Worm (Caenorhabditis elegans) whole organism, L4 larva: ENCODE results near the gene fbxl-1.

Experiments
- T26A8.4 ChIP-seq: fragments of 200-800 bp; sonication (Bioruptor generic); IDR thresholded peaks from 2 replicates; pipeline ENCODE4 v1.3.6; 2022; ENCODE audit warnings: missing genetic modification characterization, missing compliant biosample characterization
- Y105C5A.15 ChIP-seq: fragments of 200-800 bp; sonication (Bioruptor generic); IDR thresholded peaks from 2 replicates; pipeline ENCODE4 v1.3.6; 2022; ENCODE audit warnings: missing genetic modification characterization, missing compliant biosample characterization
- Y5F2A.4 ChIP-seq: fragments of 200-800 bp; sonication (Bioruptor generic); optimal IDR thresholded peaks from 2 replicates; lab custom pipeline; 2018; ENCODE audit warnings: mild to moderate bottlenecking, missing genetic modification characterization, missing compliant biosample characterization
- aha-1 ChIP-seq: fragments of 150-350 bp; peaks from one replicate; lab custom pipeline; 2014; ENCODE audit warnings: missing biosample characterization, missing genetic modification characterization
- ama-1 ChIP-seq: fragments of 150-350 bp; optimal IDR thresholded peaks from 2 replicates; lab custom pipeline; 2014; ENCODE audit warnings: inconsistent platforms, mixed read lengths
- arid-1 ChIP-seq: fragments of 200-800 bp; sonication (Bioruptor generic); conservative IDR thresholded peaks from 2 replicates; pipeline ENCODE4 v1.3.6; 2022; ENCODE audit warnings: missing genetic modification reagents, missing genetic modification characterization, missing compliant biosample characterization
- ceh-32 ChIP-seq: sonication (generic microtip); optimal IDR thresholded peaks from 2 replicates; lab custom pipeline; 2016; ENCODE audit warnings: mild to moderate bottlenecking, missing genetic modification characterization, missing compliant biosample characterization; ENCODE audit not compliant: poor library complexity
- ceh-62 ChIP-seq: sonication (generic microtip); optimal IDR thresholded peaks from 2 replicates; lab custom pipeline; 2017; ENCODE audit warnings: missing biosample characterization, missing genetic modification characterization
- ceh-82 ChIP-seq: sonication (generic microtip); optimal IDR thresholded peaks from 2 replicates; lab custom pipeline; 2017; ENCODE audit warnings: missing biosample characterization, missing genetic modification characterization
- daf-16 ChIP-seq, 3 experiments: sonication (generic microtip); optimal IDR thresholded peaks; 2 replicates each; lab custom pipeline; 2016 to 2017; ENCODE audit warnings: missing genetic modification characterization in 3 of 3, missing genetic modification reagents in 3 of 3, mild to moderate bottlenecking in 2 of 3, missing compliant biosample characterization in 2 of 3, missing biosample characterization in 1 of 3, moderate library complexity in 1 of 3
- daf-19 ChIP-seq: fragments of 200-800 bp; sonication (Bioruptor generic); conservative IDR thresholded peaks from 2 replicates; pipeline ENCODE4 v1.3.6; 2022; ENCODE audit warnings: missing genetic modification characterization, missing compliant biosample characterization
- daf-8 ChIP-seq: fragments of 200-800 bp; sonication (Bioruptor generic); IDR thresholded peaks from 2 replicates; pipeline ENCODE4 v1.3.6; 2022; ENCODE audit warnings: missing genetic modification characterization, missing compliant biosample characterization
- gei-8 ChIP-seq: fragments of 200-800 bp; sonication (Bioruptor generic); optimal IDR thresholded peaks from 2 replicates; lab custom pipeline; 2018; ENCODE audit warnings: mild to moderate bottlenecking, missing genetic modification characterization, missing compliant biosample characterization
- hif-1 ChIP-seq, 2 experiments: sonication (generic microtip); optimal IDR thresholded peaks; 2 replicates each; lab custom pipeline; 2016 to 2017; ENCODE audit warnings: missing compliant biosample characterization in 2 of 2, missing genetic modification characterization in 2 of 2, missing genetic modification reagents in 2 of 2, missing genotype in 2 of 2, mild to moderate bottlenecking in 1 of 2
- hlh-30 ChIP-seq: sonication (generic microtip); optimal IDR thresholded peaks from 2 replicates; lab custom pipeline; 2017; ENCODE audit warnings: antibody characterized with exemption, mild to moderate bottlenecking, missing genetic modification characterization, missing compliant biosample characterization; ENCODE audit not compliant: insufficient read depth
- lim-7 ChIP-seq: fragments of 200-800 bp; sonication (Bioruptor generic); IDR thresholded peaks from 2 replicates; pipeline ENCODE4 v1.3.6; 2022; ENCODE audit warnings: missing genetic modification characterization, missing compliant biosample characterization
- lir-3 ChIP-seq: sonication (generic microtip); optimal IDR thresholded peaks from 2 replicates; lab custom pipeline; 2016; ENCODE audit warnings: mild to moderate bottlenecking, missing genetic modification characterization, missing compliant biosample characterization
- madf-9 ChIP-seq: fragments of 200-800 bp; sonication (Bioruptor generic); conservative IDR thresholded peaks from 2 replicates; pipeline ENCODE4 v1.3.6; 2022; ENCODE audit warnings: missing genetic modification reagents, missing genetic modification characterization, missing compliant biosample characterization
- mep-1 ChIP-seq: fragments of 150-350 bp; sonication (generic microtip); optimal IDR thresholded peaks from 3 replicates; lab custom pipeline; 2014; ENCODE audit warnings: missing biosample characterization, missing genetic modification characterization
- nhr-111 ChIP-seq: fragments of 200-800 bp; sonication (Bioruptor generic); optimal IDR thresholded peaks from 2 replicates; lab custom pipeline; 2018; ENCODE audit warnings: mild to moderate bottlenecking, missing genetic modification characterization, missing compliant biosample characterization
- nhr-237 ChIP-seq: sonication (generic microtip); optimal IDR thresholded peaks from 2 replicates; lab custom pipeline; 2017; ENCODE audit warnings: missing biosample characterization, missing genetic modification characterization
- nhr-28 ChIP-seq: fragments of 150-350 bp; optimal IDR thresholded peaks from 2 replicates; lab custom pipeline; 2014; ENCODE audit warnings: missing biosample characterization, missing genetic modification characterization
- nhr-6 ChIP-seq: fragments of 150-350 bp; optimal IDR thresholded peaks from 2 replicates; lab custom pipeline; 2014; ENCODE audit warnings: missing biosample characterization, missing genetic modification characterization
- nhr-77 ChIP-seq: fragments of 150-350 bp; optimal IDR thresholded peaks from 2 replicates; lab custom pipeline; 2014; ENCODE audit warnings: missing biosample characterization, missing genetic modification characterization
- php-3 ChIP-seq: fragments of 200-800 bp; sonication (Bioruptor generic); IDR thresholded peaks from 2 replicates; pipeline ENCODE4 v1.3.6; 2022; ENCODE audit warnings: missing genetic modification reagents, missing genetic modification characterization, missing compliant biosample characterization
- rbr-2 ChIP-seq: sonication (generic microtip); optimal IDR thresholded peaks from 2 replicates; lab custom pipeline; 2016; ENCODE audit warnings: missing genotype, missing genetic modification characterization, missing compliant biosample characterization
- snpc-1.2 ChIP-seq: fragments of 200-800 bp; sonication (Bioruptor generic); IDR thresholded peaks from 2 replicates; pipeline ENCODE4 v1.3.6; 2022; ENCODE audit warnings: missing genetic modification reagents, missing genetic modification characterization, missing compliant biosample characterization
- spr-1 ChIP-seq: sonication (generic microtip); optimal IDR thresholded peaks from 2 replicates; lab custom pipeline; 2016; ENCODE audit warnings: mild to moderate bottlenecking, missing genetic modification characterization, missing compliant biosample characterization
- unc-62 ChIP-seq, 3 experiments: fragments of 150-350 bp in 1 of 3; sonication (generic microtip); optimal IDR thresholded peaks in 2 of 3; peaks in 1 of 3; 1 replicate in 1 of 3; 2 replicates in 2 of 3; lab custom pipeline; 2014 to 2017; ENCODE audit warnings: missing biosample characterization in 3 of 3, missing genetic modification characterization in 3 of 3, missing genetic modification reagents in 3 of 3, missing genotype in 1 of 3
- zfp-3 ChIP-seq: fragments of 200-800 bp; sonication (Bioruptor generic); conservative IDR thresholded peaks from 2 replicates; pipeline ENCODE4 v1.3.6; 2022; ENCODE audit warnings: missing genetic modification reagents, missing genetic modification characterization, missing compliant biosample characterization
- ztf-7 ChIP-seq: fragments of 150-350 bp; optimal IDR thresholded peaks from 2 replicates; lab custom pipeline; 2014; ENCODE audit warnings: missing biosample characterization, missing genetic modification characterization

Gene fbxl-1

ce11 chrIII:8271676-8272225, 44.1 kb downstream of the fbxl-1 start, which contains the start of the genes mps-4 and F09G8.10:
Gene mps-4, minus strand, starts transcription at chrIII:8271776.
Gene F09G8.10, minus strand, starts transcription at chrIII:8272175.
- TF ChIP-seq spr-1 (tag; lab: Kevin White, UChicago), result no peak
- no peak for TF ChIP-seq ceh-32 (tag; lab: Kevin White, UChicago)

- TF ChIP-seq rbr-2 (no peak), lir-3 (no peak), hif-1 (tag; optimal IDR thresholded peaks at IDR 0.05; lab: Kevin White, UChicago) (no peak), daf-19 (GFP tag; lab: Robert Waterston, UW) (no peak), lim-7 (GFP tag; lab: Robert Waterston, UW) (no peak), Y105C5A.15 (no peak)
- TF ChIP-seq, all 104 proteins: peak for 0
These were observed 48.2 kb downstream of the fbxl-1 start, which contains the start of gene clec-160 for ce11 chrIII:8275871-8276270. Gene clec-160, minus strand, starts transcription at chrIII:8275971.

ce11 chrIII:8278801-8279200, 51.2 kb downstream of the fbxl-1 start, which contains the start of gene mig-10:
Gene mig-10, plus strand, starts transcription at chrIII:8279101.
- TF ChIP-seq Y5F2A.4 (GFP tag; lab: Kevin White, UChicago) (no peak), zfp-3 (GFP tag; lab: Robert Waterston, UW) (no peak), php-3 (GFP tag; lab: Robert Waterston, UW) (no peak), snpc-1.2 (GFP tag; lab: Robert Waterston, UW) (no peak), nhr-77 (tag; lab: Kevin White, UChicago) (no peak), nhr-6 (tag; lab: Kevin White, UChicago) (no peak), arid-1 (no peak), ama-1 (lab: Kevin White, UChicago) (no peak), T26A8.4 (no peak), nhr-28 (tag; lab: Kevin White, UChicago) (no peak), ceh-82 (tag; lab: Kevin White, UChicago) (no peak)

- TF ChIP-seq nhr-237 (no peak), ceh-62 (tag; lab: Kevin White, UChicago) (no peak), madf-9 (GFP tag; lab: Robert Waterston, UW) (no peak), hlh-30 (tag; lab: Kevin White, UChicago) (no peak), ceh-32 (tag; lab: Kevin White, UChicago) (no peak), daf-8 (GFP tag; lab: Robert Waterston, UW) (no peak), spr-1 (tag; lab: Kevin White, UChicago) (no peak)
These were observed 51.9 kb downstream of the fbxl-1 start for ce11 chrIII:8279567-8279966.

ce11 chrIII:8280352-8280751, 52.7 kb downstream of the fbxl-1 start:
- TF ChIP-seq unc-62 (GFP tag; optimal IDR thresholded peaks at IDR 0.05 in 1 of 2; lab: Kevin White, UChicago), result peak in 1 of 2 experiments; percentile 94
- no peak for TF ChIP-seq unc-62 (tag; optimal IDR thresholded peaks at IDR 0.05; lab: Kevin White, UChicago)
- TF ChIP-seq aha-1 (tag; lab: Kevin White, UChicago), result peak; percentile 99
- no peak for TF ChIP-seq gei-8 (GFP tag; lab: Kevin White, UChicago)

- TF ChIP-seq daf-16 (GFP tag; optimal IDR thresholded peaks at IDR 0.05; lab: Kevin White, UChicago) (no peak), daf-16 (tag; optimal IDR thresholded peaks at IDR 0.05; lab: Kevin White, UChicago) (no peak), ztf-7 (tag; lab: Kevin White, UChicago) (no peak), nhr-111 (GFP tag; lab: Kevin White, UChicago) (no peak), mep-1 (tag; lab: Kevin White, UChicago) (no peak), unc-62 (GFP tag; optimal IDR thresholded peaks at IDR 0.05 in 1 of 2; lab: Kevin White, UChicago) (peak in 1 of 2 experiments; percentile 92), unc-62 (tag; optimal IDR thresholded peaks at IDR 0.05; lab: Kevin White, UChicago) (no peak)
These were observed 53.7 kb downstream of the fbxl-1 start for ce11 chrIII:8281310-8281709.
